Worm (Caenorhabditis elegans) whole organism, L3 larva: ENCODE data around the gene nhr-68.
A peak's percentile ranks its signal among the peaks of the same experiment; 100 is the strongest.

ENCODE experiments used
- R02D3.7 ChIP-seq: fragments of 150-350 bp; optimal IDR thresholded peaks from 2 replicates; lab custom pipeline; 2014; ENCODE audit warnings: missing biosample characterization, missing genetic modification characterization
- aly-2 ChIP-seq: fragments of 150-350 bp; optimal IDR thresholded peaks from 2 replicates; lab custom pipeline; 2014; ENCODE audit warnings: missing biosample characterization, missing genetic modification characterization
- ama-1 ChIP-seq: fragments of 150-350 bp; optimal IDR thresholded peaks from 2 replicates; lab custom pipeline; 2018
- ceh-28 ChIP-seq: fragments of 150-350 bp; optimal IDR thresholded peaks from 2 replicates; lab custom pipeline; 2014; ENCODE audit warnings: missing biosample characterization, missing genetic modification reagents, missing genetic modification characterization
- ceh-82 ChIP-seq: fragments of 150-350 bp; optimal IDR thresholded peaks from 2 replicates; lab custom pipeline; 2014; ENCODE audit warnings: missing biosample characterization, missing genetic modification characterization
- ceh-9 ChIP-seq: sonication (generic microtip); optimal IDR thresholded peaks from 2 replicates; lab custom pipeline; 2018; ENCODE audit warnings: missing biosample characterization, missing genetic modification characterization
- daf-12 ChIP-seq: fragments of 150-350 bp; optimal IDR thresholded peaks from 2 replicates; lab custom pipeline; 2014; ENCODE audit warnings: missing biosample characterization, missing genetic modification reagents, missing genetic modification characterization
- elt-1 ChIP-seq: fragments of 150-350 bp; optimal IDR thresholded peaks from 2 replicates; lab custom pipeline; 2014; ENCODE audit warnings: missing biosample characterization, missing genetic modification characterization
- elt-2 ChIP-seq: sonication (generic microtip); optimal IDR thresholded peaks from 2 replicates; lab custom pipeline; 2016; ENCODE audit warnings: missing genetic modification reagents, mild to moderate bottlenecking, missing genetic modification characterization, missing compliant biosample characterization
- elt-3 ChIP-seq, 3 experiments: fragments of 150-350 bp in 1 of 3; sonication (generic microtip) in 2 of 3; optimal IDR thresholded peaks; 2 replicates in 2 of 3; 4 replicates in 1 of 3; lab custom pipeline; 2014 to 2017; ENCODE audit warnings: missing biosample characterization in 3 of 3, missing genetic modification characterization in 3 of 3
- eor-1 ChIP-seq, 2 experiments: fragments of 150-350 bp; optimal IDR thresholded peaks; 2 replicates each; lab custom pipeline; 2014 to 2018; ENCODE audit warnings: missing biosample characterization in 2 of 2, missing genetic modification characterization in 2 of 2
- fkh-2 ChIP-seq: fragments of 150-350 bp; optimal IDR thresholded peaks from 2 replicates; lab custom pipeline; 2014; ENCODE audit warnings: missing biosample characterization, missing genetic modification reagents, missing genetic modification characterization
- fos-1 ChIP-seq: fragments of 150-350 bp; optimal IDR thresholded peaks from 2 replicates; lab custom pipeline; 2014; ENCODE audit warnings: missing biosample characterization, missing genetic modification characterization
- hmg-11 ChIP-seq: sonication (generic microtip); optimal IDR thresholded peaks from 2 replicates; lab custom pipeline; 2016; ENCODE audit warnings: missing genetic modification characterization, missing compliant biosample characterization
- jun-1 ChIP-seq: fragments of 150-350 bp; optimal IDR thresholded peaks from 2 replicates; lab custom pipeline; 2014; ENCODE audit warnings: missing biosample characterization, missing genetic modification reagents, missing genetic modification characterization
- mml-1 ChIP-seq: fragments of 150-350 bp; sonication (generic microtip); optimal IDR thresholded peaks from 3 replicates; lab custom pipeline; 2014; ENCODE audit warnings: missing biosample characterization, missing genetic modification characterization
- nfya-1 ChIP-seq: sonication (generic microtip); optimal IDR thresholded peaks from 2 replicates; lab custom pipeline; 2017; ENCODE audit warnings: missing genetic modification characterization, mild to moderate bottlenecking, missing compliant biosample characterization, antibody characterized with exemption, moderate library complexity; ENCODE audit not compliant: insufficient read depth
- nhr-11 ChIP-seq: fragments of 150-350 bp; optimal IDR thresholded peaks from 2 replicates; lab custom pipeline; 2014; ENCODE audit warnings: missing biosample characterization, missing genetic modification characterization
- nhr-23 ChIP-seq: fragments of 150-350 bp; optimal IDR thresholded peaks from 2 replicates; lab custom pipeline; 2014; ENCODE audit warnings: missing biosample characterization, missing genetic modification reagents, missing genetic modification characterization
- nhr-25 ChIP-seq: sonication (generic microtip); optimal IDR thresholded peaks from 2 replicates; lab custom pipeline; 2017; ENCODE audit warnings: missing biosample characterization, missing genetic modification characterization
- nhr-43 ChIP-seq: sonication (generic microtip); optimal IDR thresholded peaks from 2 replicates; lab custom pipeline; 2016; ENCODE audit warnings: mild to moderate bottlenecking, missing genetic modification characterization, missing compliant biosample characterization; ENCODE audit not compliant: poor library complexity, severe bottlenecking
- nhr-77 ChIP-seq: fragments of 150-350 bp; optimal IDR thresholded peaks from 2 replicates; lab custom pipeline; 2014; ENCODE audit warnings: missing biosample characterization, missing genetic modification characterization
- pha-4 ChIP-seq: fragments of 150-350 bp; optimal IDR thresholded peaks from 2 replicates; lab custom pipeline; 2014; ENCODE audit warnings: missing biosample characterization, missing genetic modification reagents, missing genetic modification characterization
- pqm-1 ChIP-seq: fragments of 150-350 bp; optimal IDR thresholded peaks from 2 replicates; lab custom pipeline; 2017; ENCODE audit warnings: missing biosample characterization, missing genetic modification characterization, inconsistent platforms
- snpc-4 ChIP-seq: fragments of 150-350 bp; optimal IDR thresholded peaks from 2 replicates; lab custom pipeline; 2014; ENCODE audit warnings: missing biosample characterization, missing genetic modification characterization
- unc-39 ChIP-seq: sonication (generic microtip); optimal IDR thresholded peaks from 4 replicates; lab custom pipeline; 2017; ENCODE audit warnings: missing biosample characterization, missing genetic modification characterization
- zag-1 ChIP-seq: fragments of 150-350 bp; optimal IDR thresholded peaks from 2 replicates; lab custom pipeline; 2014; ENCODE audit warnings: missing biosample characterization, missing genetic modification characterization

Gene nhr-68

ce11 chrV:11610481-11610880, 37.2 kb downstream of the nhr-68 start, which contains the start of gene sas-5 (continued):
- TF ChIP-seq ceh-28 (tag; lab: Kevin White, UChicago) = peak; percentile 40
- peak; percentile 83 for TF ChIP-seq ceh-82 (tag; lab: Kevin White, UChicago)
- TF ChIP-seq eor-1 (tag; optimal IDR thresholded peaks at IDR 0.05; lab: Kevin White, UChicago) = no peak

ce11 chrV:11613007-11613406, 39.8 kb downstream of the nhr-68 start, which contains the start of gene tag-290:
TSS of gene tag-290 (plus strand) at chrV:11613307.
- TF ChIP-seq pha-4 (tag; lab: Kevin White, UChicago) (peak; percentile 74), zag-1 (tag; lab: Kevin White, UChicago) (no peak)

- TF ChIP-seq elt-2 (peak; percentile 65), elt-3 (tag; optimal IDR thresholded peaks at IDR 0.05; lab: Kevin White, UChicago) (peak in 2 of 3 experiments; percentile 90 to 97), nhr-23 (peak; percentile 80), nhr-43 (tag; lab: Kevin White, UChicago) (peak; percentile 32), elt-1 (peak; percentile 97), pqm-1 (tag; lab: Kevin White, UChicago) (peak; percentile 36), ceh-28 (tag; lab: Kevin White, UChicago) (peak; percentile 28), nhr-25 (tag; lab: Kevin White, UChicago) (peak; percentile 93), aly-2 (tag; lab: Kevin White, UChicago) (no peak), fkh-2 (tag; lab: Kevin White, UChicago) (no peak), R02D3.7 (tag; lab: Kevin White, UChicago) (peak; percentile 30), nhr-11 (tag; lab: Kevin White, UChicago) (no peak)
Observed at ce11 chrV:11614805-11615497, 41.7 kb downstream of the nhr-68 start.

ce11 chrV:11615948-11616681, 42.9 kb downstream of the nhr-68 start, which contains the start of gene nlp-24:
TSS of gene nlp-24 (plus strand) at chrV:11616376.
- TF ChIP-seq nhr-77 (tag; lab: Kevin White, UChicago) (no peak), nhr-23 (peak; percentile 70), elt-1 (peak; percentile 91), nfya-1 (tag; lab: Kevin White, UChicago) (peak; percentile 23), ama-1 (peak; percentile 86), nhr-43 (tag; lab: Kevin White, UChicago) (peak; percentile 61), fos-1 (tag; lab: Kevin White, UChicago) (no peak), nhr-25 (tag; lab: Kevin White, UChicago) (peak; percentile 71)

- peak in 1 of 3 experiments; percentile 48 for TF ChIP-seq elt-3 (tag; optimal IDR thresholded peaks at IDR 0.05; lab: Kevin White, UChicago)
- TF ChIP-seq fos-1 (tag; lab: Kevin White, UChicago) = no peak
- TF ChIP-seq ceh-9 = no peak
- TF ChIP-seq nhr-25 (tag; lab: Kevin White, UChicago) = peak; percentile 84
- no peak for TF ChIP-seq elt-2
- no peak for TF ChIP-seq unc-39 (tag; lab: Kevin White, UChicago)
- no peak for TF ChIP-seq mml-1 (tag; lab: Kevin White, UChicago)
- peak; percentile 87 for TF ChIP-seq ama-1
- TF ChIP-seq nhr-43 (tag; lab: Kevin White, UChicago) = peak; percentile 30
- no peak for TF ChIP-seq jun-1 (tag; lab: Kevin White, UChicago)
- peak; percentile 30 for TF ChIP-seq nfya-1 (tag; lab: Kevin White, UChicago)
Observed at ce11 chrV:11616813-11617212, 43.6 kb downstream of the nhr-68 start.

- no peak for TF ChIP-seq pqm-1 (tag; lab: Kevin White, UChicago)
- no peak for TF ChIP-seq fkh-2 (tag; lab: Kevin White, UChicago)
- no peak for TF ChIP-seq pha-4 (tag; lab: Kevin White, UChicago)
- no peak for TF ChIP-seq nhr-43 (tag; lab: Kevin White, UChicago)
- no peak for TF ChIP-seq elt-3 (tag; optimal IDR thresholded peaks at IDR 0.05; lab: Kevin White, UChicago)
- no peak for TF ChIP-seq hmg-11 (tag; lab: Kevin White, UChicago)
- TF ChIP-seq snpc-4 (tag; lab: Kevin White, UChicago) = no peak
- no peak for TF ChIP-seq daf-12 (tag; lab: Kevin White, UChicago)
- no peak for TF ChIP-seq mml-1 (tag; lab: Kevin White, UChicago)
Observed at ce11 chrV:11618173-11618572, 44.9 kb downstream of the nhr-68 start, which contains the start of gene glb-15. TSS of gene glb-15 (minus strand) at chrV:11618273.
